Worm (Caenorhabditis elegans) whole organism, mixed stage, embryonic: ENCODE measurements around the gene B0034.4.
A peak's percentile ranks its signal among the peaks of the same experiment; 100 is the strongest.

Experiments
- M03D4.4 ChIP-seq: sonication (generic microtip); optimal IDR thresholded peaks from 2 replicates; lab custom pipeline; 2017; ENCODE audit warnings: mild to moderate bottlenecking, missing genetic modification characterization, missing compliant biosample characterization
- bed-3 ChIP-seq: fragments of 200-800 bp; sonication (Bioruptor generic); optimal IDR thresholded peaks from 3 replicates; lab custom pipeline; 2018; ENCODE audit warnings: mild to moderate bottlenecking, missing genetic modification characterization, moderate library complexity, missing compliant biosample characterization
- blmp-1 ChIP-seq: fragments of 150-350 bp; optimal IDR thresholded peaks from 2 replicates; lab custom pipeline; 2014; ENCODE audit warnings: missing biosample characterization, missing genetic modification characterization
- ceh-39 ChIP-seq: fragments of 150-350 bp; optimal IDR thresholded peaks from 2 replicates; lab custom pipeline; 2014; ENCODE audit warnings: missing biosample characterization, missing genetic modification characterization
- ceh-43 ChIP-seq: fragments of 200-800 bp; sonication (Bioruptor generic); optimal IDR thresholded peaks from 2 replicates; lab custom pipeline; 2018; ENCODE audit warnings: mild to moderate bottlenecking, missing genetic modification characterization, moderate library complexity, missing compliant biosample characterization
- ceh-83 ChIP-seq: fragments of 200-800 bp; sonication (Bioruptor generic); optimal IDR thresholded peaks from 2 replicates; lab custom pipeline; 2018; ENCODE audit warnings: mild to moderate bottlenecking, missing genetic modification characterization, missing compliant biosample characterization
- ces-1 ChIP-seq: fragments of 150-350 bp; optimal IDR thresholded peaks from 2 replicates; lab custom pipeline; 2014; ENCODE audit warnings: missing biosample characterization, missing genetic modification reagents, missing genetic modification characterization
- cnd-1 ChIP-seq: fragments of 200-800 bp; sonication (Bioruptor generic); optimal IDR thresholded peaks from 2 replicates; lab custom pipeline; 2018; ENCODE audit warnings: mild to moderate bottlenecking, missing genetic modification characterization, missing compliant biosample characterization
- drap-1 ChIP-seq: fragments of 200-800 bp; sonication (Bioruptor generic); optimal IDR thresholded peaks from 3 replicates; lab custom pipeline; 2018; ENCODE audit warnings: mild to moderate bottlenecking, missing genetic modification characterization, missing compliant biosample characterization
- elt-1 ChIP-seq: sonication (generic microtip); optimal IDR thresholded peaks from 2 replicates; lab custom pipeline; 2017; ENCODE audit warnings: missing genetic modification characterization, mild to moderate bottlenecking, missing compliant biosample characterization, antibody characterized with exemption, moderate library complexity, borderline replicate concordance; ENCODE audit not compliant: insufficient read depth
- flh-1 ChIP-seq: fragments of 200-800 bp; sonication (Bioruptor generic); optimal IDR thresholded peaks from 2 replicates; lab custom pipeline; 2018; ENCODE audit warnings: mild to moderate bottlenecking, missing genetic modification characterization, moderate library complexity, missing compliant biosample characterization
- ham-2 ChIP-seq: fragments of 200-800 bp; sonication (Bioruptor generic); optimal IDR thresholded peaks from 2 replicates; lab custom pipeline; 2018; ENCODE audit warnings: mild to moderate bottlenecking, missing genetic modification characterization, missing compliant biosample characterization
- hlh-1 ChIP-seq: fragments of 150-350 bp; optimal IDR thresholded peaks from 2 replicates; lab custom pipeline; 2014; ENCODE audit warnings: missing biosample characterization, missing genetic modification reagents, missing genetic modification characterization
- lin-32 ChIP-seq: fragments of 200-800 bp; sonication (Bioruptor generic); optimal IDR thresholded peaks from 2 replicates; lab custom pipeline; 2018; ENCODE audit warnings: mild to moderate bottlenecking, missing genetic modification characterization, missing compliant biosample characterization
- lsy-2 ChIP-seq: fragments of 150-350 bp; optimal IDR thresholded peaks from 2 replicates; lab custom pipeline; 2014; ENCODE audit warnings: missing biosample characterization, missing genetic modification characterization
- mab-5 ChIP-seq: fragments of 150-350 bp; optimal IDR thresholded peaks from 2 replicates; lab custom pipeline; 2014; ENCODE audit warnings: missing biosample characterization, missing genetic modification characterization
- mep-1 ChIP-seq: fragments of 150-350 bp; optimal IDR thresholded peaks from 2 replicates; lab custom pipeline; 2017; ENCODE audit warnings: missing biosample characterization, missing genetic modification reagents, missing genetic modification characterization, inconsistent platforms
- mls-2 ChIP-seq: sonication (generic microtip); optimal IDR thresholded peaks from 2 replicates; lab custom pipeline; 2016; ENCODE audit warnings: mild to moderate bottlenecking, missing genetic modification characterization, moderate library complexity, missing compliant biosample characterization
- nhr-12 ChIP-seq: fragments of 150-350 bp; optimal IDR thresholded peaks from 2 replicates; lab custom pipeline; 2014; ENCODE audit warnings: missing biosample characterization, missing genetic modification characterization
- nhr-2 ChIP-seq: fragments of 150-350 bp; optimal IDR thresholded peaks from 2 replicates; lab custom pipeline; 2014; ENCODE audit warnings: missing biosample characterization, missing genetic modification characterization
- nhr-237 ChIP-seq: fragments of 150-350 bp; optimal IDR thresholded peaks from 2 replicates; lab custom pipeline; 2014; ENCODE audit warnings: missing biosample characterization, missing genetic modification characterization
- nhr-28 ChIP-seq: fragments of 150-350 bp; optimal IDR thresholded peaks from 2 replicates; lab custom pipeline; 2014; ENCODE audit warnings: missing biosample characterization, missing genetic modification characterization
- pha-4 ChIP-seq: fragments of 150-350 bp; optimal IDR thresholded peaks from 2 replicates; lab custom pipeline; 2018; ENCODE audit warnings: missing biosample characterization, missing genetic modification reagents, missing genetic modification characterization
- sem-2 ChIP-seq: fragments of 200-800 bp; sonication (Bioruptor generic); optimal IDR thresholded peaks from 2 replicates; lab custom pipeline; 2018; ENCODE audit warnings: mild to moderate bottlenecking, missing genetic modification characterization, missing compliant biosample characterization
- snpc-4 ChIP-seq: fragments of 150-350 bp; optimal IDR thresholded peaks from 2 replicates; lab custom pipeline; 2014; ENCODE audit warnings: missing biosample characterization, missing genetic modification characterization
- sptf-1 ChIP-seq: sonication (generic microtip); optimal IDR thresholded peaks from 2 replicates; lab custom pipeline; 2017; ENCODE audit warnings: mild to moderate bottlenecking, missing genetic modification characterization, moderate library complexity, missing compliant biosample characterization
- tbx-8 ChIP-seq: fragments of 200-800 bp; sonication (Bioruptor generic); optimal IDR thresholded peaks from 2 replicates; lab custom pipeline; 2018; ENCODE audit warnings: mild to moderate bottlenecking, missing genetic modification characterization, moderate library complexity, missing compliant biosample characterization
- unc-120 ChIP-seq: sonication (generic microtip); optimal IDR thresholded peaks from 2 replicates; lab custom pipeline; 2017; ENCODE audit warnings: missing genetic modification characterization, missing compliant biosample characterization; ENCODE audit not compliant: poor library complexity, severe bottlenecking
- unc-39 ChIP-seq: fragments of 150-350 bp; optimal IDR thresholded peaks from 2 replicates; lab custom pipeline; 2014; ENCODE audit warnings: missing biosample characterization, missing genetic modification characterization
- unc-62 ChIP-seq: fragments of 150-350 bp; optimal IDR thresholded peaks from 2 replicates; lab custom pipeline; 2014; ENCODE audit warnings: missing biosample characterization, missing genetic modification reagents, missing genetic modification characterization
- zip-8 ChIP-seq: fragments of 150-350 bp; optimal IDR thresholded peaks from 2 replicates; lab custom pipeline; 2014; ENCODE audit warnings: missing biosample characterization, missing genetic modification characterization
- ztf-11 ChIP-seq: fragments of 150-350 bp; optimal IDR thresholded peaks from 2 replicates; lab custom pipeline; 2014; ENCODE audit warnings: missing biosample characterization, missing genetic modification characterization

B0034.4 gene

ce11 chrII:5951745-5952144, 17.6 kb downstream of the B0034.4 start:
- TF ChIP-seq mab-5 (tag; lab: Kevin White, UChicago) (no peak), elt-1 (tag; lab: Kevin White, UChicago) (no peak), mep-1 (tag; lab: Kevin White, UChicago) (no peak), unc-39 (tag; lab: Kevin White, UChicago) (no peak), cnd-1 (no peak), zip-8 (tag; lab: Kevin White, UChicago) (no peak), blmp-1 (tag; lab: Kevin White, UChicago) (no peak), tbx-8 (GFP tag; lab: Kevin White, UChicago) (no peak), nhr-2 (tag; lab: Kevin White, UChicago) (no peak), flh-1 (no peak), unc-62 (GFP tag; lab: Kevin White, UChicago) (no peak), sptf-1 (no peak)

- TF ChIP-seq mls-2 (tag; lab: Kevin White, UChicago) (no peak), ceh-39 (tag; lab: Kevin White, UChicago) (no peak), blmp-1 (tag; lab: Kevin White, UChicago) (no peak), ceh-43 (GFP tag; lab: Kevin White, UChicago) (no peak), nhr-237 (tag; lab: Kevin White, UChicago) (no peak), ceh-83 (GFP tag; lab: Kevin White, UChicago) (no peak), ces-1 (GFP tag; lab: Kevin White, UChicago) (peak; percentile 79), unc-120 (no peak)
- TF ChIP-seq, all 35 proteins: peak for 1
Measured at ce11 chrII:5950657-5951056, 18.7 kb downstream of the B0034.4 start.

DNA sequence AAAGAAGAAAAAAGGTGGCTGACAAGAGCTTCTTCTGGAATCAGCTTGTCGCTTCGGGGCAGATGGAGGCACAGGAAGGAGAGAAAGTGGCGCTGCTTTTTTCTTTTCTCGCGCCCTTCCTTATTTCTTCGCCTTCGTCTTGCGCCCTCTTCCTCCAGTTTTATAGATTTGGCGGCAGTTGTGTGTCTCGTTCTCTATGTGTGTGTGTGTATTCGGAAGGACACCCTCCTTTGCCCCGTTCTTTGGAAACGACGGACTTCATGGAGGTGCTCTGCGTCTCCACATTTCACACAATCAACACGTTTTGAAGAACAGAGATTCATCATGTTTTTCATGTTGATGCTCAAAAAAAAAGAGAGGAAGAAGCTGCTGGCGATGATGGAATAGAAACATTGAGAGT, 20.6 kb downstream of the B0034.4 start:
- no peak for TF ChIP-seq nhr-2 (tag; lab: Kevin White, UChicago)
- no peak for TF ChIP-seq nhr-237 (tag; lab: Kevin White, UChicago)
- no peak for TF ChIP-seq unc-62 (GFP tag; lab: Kevin White, UChicago)
- TF ChIP-seq hlh-1 (tag; lab: Kevin White, UChicago), result no peak
- no peak for TF ChIP-seq ham-2 (GFP tag; lab: Kevin White, UChicago)
- no peak for TF ChIP-seq sem-2 (GFP tag; lab: Kevin White, UChicago)
- no peak for TF ChIP-seq unc-120
- TF ChIP-seq lin-32 (GFP tag; lab: Kevin White, UChicago), result no peak
- no peak for TF ChIP-seq zip-8 (tag; lab: Kevin White, UChicago)
- no peak for TF ChIP-seq mep-1 (tag; lab: Kevin White, UChicago)
- TF ChIP-seq nhr-28 (tag; lab: Kevin White, UChicago), result no peak
- TF ChIP-seq unc-39 (tag; lab: Kevin White, UChicago), result no peak
- TF ChIP-seq ztf-11, result no peak
- TF ChIP-seq bed-3 (GFP tag; lab: Kevin White, UChicago), result no peak
- TF ChIP-seq M03D4.4 (tag; lab: Kevin White, UChicago), result no peak

ce11 chrII:5946438-5946837, 22.9 kb downstream of the B0034.4 start:
- no peak for TF ChIP-seq nhr-237 (tag; lab: Kevin White, UChicago)
- TF ChIP-seq drap-1 (GFP tag; lab: Kevin White, UChicago), result no peak
- TF ChIP-seq ceh-43 (GFP tag; lab: Kevin White, UChicago), result no peak

ce11 chrII:5945818-5946217, 23.5 kb downstream of the B0034.4 start:
- no peak for TF ChIP-seq tbx-8 (GFP tag; lab: Kevin White, UChicago)

DNA sequence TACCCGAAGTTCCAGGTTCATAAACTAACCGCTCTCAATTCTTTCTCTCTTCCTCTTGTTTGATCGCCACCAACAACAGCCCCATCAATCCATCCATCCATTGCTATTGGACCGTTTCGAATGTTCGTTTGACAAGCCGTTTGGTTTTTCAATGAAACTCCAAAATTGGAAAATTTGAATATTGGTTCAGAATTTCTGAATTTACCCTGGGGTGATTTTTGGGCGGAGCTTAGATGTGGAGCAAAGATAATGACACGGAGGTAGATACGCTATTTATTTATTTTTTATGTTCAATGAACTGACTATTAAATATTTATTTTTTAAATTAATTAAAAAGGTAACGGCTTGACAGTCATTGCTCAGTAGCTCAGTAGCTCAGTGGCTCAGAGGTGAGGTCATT, 25.1 kb downstream of the B0034.4 start, which contains the start of gene B0034.2:
TSS of gene B0034.2 (minus strand) at position 101 of the 400 bp plus-strand sequence.
- TF ChIP-seq ztf-11 (no peak), tbx-8 (GFP tag; lab: Kevin White, UChicago) (no peak), ceh-39 (tag; lab: Kevin White, UChicago) (no peak), M03D4.4 (tag; lab: Kevin White, UChicago) (no peak), mab-5 (tag; lab: Kevin White, UChicago) (no peak), lsy-2 (no peak), mls-2 (tag; lab: Kevin White, UChicago) (no peak), mep-1 (tag; lab: Kevin White, UChicago) (no peak), elt-1 (tag; lab: Kevin White, UChicago) (no peak), snpc-4 (tag; lab: Kevin White, UChicago) (no peak), cnd-1 (no peak), blmp-1 (tag; lab: Kevin White, UChicago) (no peak), ceh-83 (GFP tag; lab: Kevin White, UChicago) (no peak), nhr-12 (no peak), zip-8 (tag; lab: Kevin White, UChicago) (no peak), pha-4 (tag; lab: Kevin White, UChicago) (no peak), unc-39 (tag; lab: Kevin White, UChicago) (no peak), ces-1 (GFP tag; lab: Kevin White, UChicago) (no peak), nhr-2 (tag; lab: Kevin White, UChicago) (no peak), sptf-1 (no peak)
